Worm (Caenorhabditis elegans) whole organism, dauer: ENCODE data around the gene pgp-4.

Experiments
- unc-62 ChIP-seq: sonication (generic microtip); optimal IDR thresholded peaks from 2 replicates; lab custom pipeline; 2017; ENCODE audit warnings: missing biosample characterization, missing genetic modification reagents, missing genetic modification characterization

Gene pgp-4

ce11 chrX:11357516-11357915, at the start of gene pgp-4:
pgp-4 (plus strand) TSS chrX:11357816.
- TF ChIP-seq unc-62 = no peak

- TF ChIP-seq unc-62 = no peak
Observed at ce11 chrX:11310285-11310838, 47.3 kb upstream of the pgp-4 start, which contains the start of gene F08G12.5. F08G12.5 (minus strand) TSS chrX:11310285.

ce11 chrX:11315392-11315791, 42.2 kb upstream of the pgp-4 start, which contains the start of gene F08G12.11:
F08G12.11 (minus strand) TSS chrX:11315572.
- TF ChIP-seq unc-62 = no peak

ce11 chrX:11316750-11317149, 40.9 kb upstream of the pgp-4 start, which contains the start of gene nlp-57:
nlp-57 (plus strand) TSS chrX:11317050.
- TF ChIP-seq unc-62 = no peak

- no peak for TF ChIP-seq unc-62
Observed at ce11 chrX:11317939-11318338, 39.7 kb upstream of the pgp-4 start, which contains the start of gene hizr-1. hizr-1 (plus strand) TSS chrX:11318278.

ce11 chrX:11323225-11323624, 34.4 kb upstream of the pgp-4 start:
- no peak for TF ChIP-seq unc-62

- TF ChIP-seq unc-62 = no peak
Observed at ce11 chrX:11324240-11324639, 33.4 kb upstream of the pgp-4 start, which contains the start of gene asm-2. asm-2 (minus strand) TSS chrX:11324251.

ce11 chrX:11326827-11327226, 30.8 kb upstream of the pgp-4 start, which contains the start of gene ZK455.5:
ZK455.5 (minus strand) TSS chrX:11326927.
- TF ChIP-seq unc-62 = no peak

- no peak for TF ChIP-seq unc-62
Observed at ce11 chrX:11328710-11329109, 28.9 kb upstream of the pgp-4 start.

ce11 chrX:11329424-11329823, 28.2 kb upstream of the pgp-4 start, which contains the start of gene npr-9:
npr-9 (plus strand) TSS chrX:11329724.
- TF ChIP-seq unc-62 = no peak

- TF ChIP-seq unc-62 = no peak
Observed at ce11 chrX:11337095-11337494, 20.5 kb upstream of the pgp-4 start.

- TF ChIP-seq unc-62 = no peak
Observed at ce11 chrX:11337783-11338182, 19.8 kb upstream of the pgp-4 start, which contains the start of gene gcy-9. gcy-9 (minus strand) TSS chrX:11337883.

ce11 chrX:11339375-11339924, 18.2 kb upstream of the pgp-4 start, which contains the start of gene aco-1:
aco-1 (plus strand) TSS chrX:11339874.
- TF ChIP-seq unc-62 = no peak

ce11 chrX:11340478-11340877, 17.1 kb upstream of the pgp-4 start:
- TF ChIP-seq unc-62 = no peak

- TF ChIP-seq unc-62 = no peak
Observed at ce11 chrX:11344899-11345298, 12.7 kb upstream of the pgp-4 start.

- no peak for TF ChIP-seq unc-62
Observed at ce11 chrX:11345471-11345870, 12.1 kb upstream of the pgp-4 start.

ce11 chrX:11346155-11346554, 11.5 kb upstream of the pgp-4 start, which contains the start of gene oct-2:
oct-2 (plus strand) TSS chrX:11346455.
- TF ChIP-seq unc-62 = no peak

- TF ChIP-seq unc-62 = no peak
Observed at ce11 chrX:11351288-11351687, 6.3 kb upstream of the pgp-4 start.
